Worm (Caenorhabditis elegans): ENCODE data around the gene snet-1.

- TF ChIP-seq pha-2 (tag; optimal IDR thresholded peaks at IDR 0.05) (no peak), tbx-2 (tag; optimal IDR thresholded peaks at IDR 0.05) (no peak), ceh-34 (tag; optimal IDR thresholded peaks at IDR 0.05) (no peak), pha-4 (tag; optimal IDR thresholded peaks at IDR 0.05) (no peak), pqm-1 (tag; optimal IDR thresholded peaks at IDR 0.05) (no peak), tbx-7 (tag; optimal IDR thresholded peaks at IDR 0.05) (no peak), nhr-11 (tag; optimal IDR thresholded peaks at IDR 0.05) (no peak), fkh-10 (GFP tag; optimal IDR thresholded peaks at IDR 0.05) (no peak), ets-4 (tag; optimal IDR thresholded peaks at IDR 0.05) (no peak), unc-42 (tag; optimal IDR thresholded peaks at IDR 0.05) (no peak), dve-1 (tag; optimal IDR thresholded peaks at IDR 0.05) (no peak), C38D4.7 (GFP tag; optimal IDR thresholded peaks at IDR 0.05) (no peak), sox-4 (tag; optimal IDR thresholded peaks at IDR 0.05) (no peak), nhr-232 (tag; optimal IDR thresholded peaks at IDR 0.05) (no peak)
Measured at ce11 chrX:3686420-3686819, 17.7 kb upstream of the snet-1 start.

All from whole organism, late embryonic.